Fruit fly (Drosophila melanogaster): ENCODE measurements around the gene CG10301.

Gene CG10301

DNA sequence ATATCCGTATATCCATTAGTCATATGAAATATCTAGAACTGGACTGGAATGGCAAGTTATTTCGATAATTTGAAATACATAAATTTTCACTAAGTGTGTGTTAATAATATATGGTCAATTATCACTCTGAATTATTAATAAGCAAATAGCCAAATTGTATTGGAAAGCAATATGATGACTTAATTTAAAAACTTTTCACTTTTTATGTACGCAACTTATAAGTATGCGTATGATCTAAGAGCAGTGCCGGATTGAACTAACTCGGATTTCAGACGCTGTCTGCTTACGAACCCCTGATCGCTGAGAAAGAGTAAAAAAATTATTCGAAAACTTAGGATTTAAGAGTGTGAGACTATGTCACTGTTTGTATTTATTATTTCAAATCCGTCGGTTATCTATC is 11.6 kb downstream of the CG10301 start, which contains the start of gene CG10232:
CG10232 (minus strand) TSS at position 101 of the 400 bp plus-strand sequence.
- no peak for TF ChIP-seq cnc (optimal IDR thresholded peaks at IDR 0.05)
- TF ChIP-seq CG5204 (GFP tag; optimal IDR thresholded peaks at IDR 0.05) = no peak
- TF ChIP-seq tj (GFP tag; optimal IDR thresholded peaks at IDR 0.05) = no peak
- TF ChIP-seq CG12768 (GFP tag; optimal IDR thresholded peaks at IDR 0.05) = no peak
- no peak for TF ChIP-seq ovo (GFP tag; optimal IDR thresholded peaks at IDR 0.05)
- no peak for TF ChIP-seq CG7101 (tag; optimal IDR thresholded peaks at IDR 0.05)
- no peak for TF ChIP-seq toe (GFP tag; optimal IDR thresholded peaks at IDR 0.05)
- TF ChIP-seq kay (GFP tag; ENCODE audit: borderline replicate concordance) = no peak

DNA sequence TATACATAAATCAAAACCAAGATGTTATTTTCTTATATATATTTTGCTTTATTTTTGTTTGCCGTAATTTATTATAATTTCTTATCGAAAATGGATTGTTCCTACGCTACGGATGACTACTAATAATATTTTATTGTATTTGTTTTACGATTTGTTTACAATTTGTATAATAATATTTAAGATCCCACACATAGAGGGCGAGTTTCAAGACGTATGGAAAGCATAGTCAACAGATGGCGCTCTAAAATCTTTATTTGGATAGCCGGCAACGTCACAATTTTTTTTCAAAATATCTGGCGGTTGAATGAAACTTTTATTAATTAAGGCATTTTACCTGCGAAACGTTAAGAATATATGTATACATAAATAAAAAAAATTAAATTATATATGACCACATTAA is 12.0 kb downstream of the CG10301 start:
- TF ChIP-seq Mnt (GFP tag; optimal IDR thresholded peaks at IDR 0.05) (peak; percentile 35), ovo (GFP tag; optimal IDR thresholded peaks at IDR 0.05) (no peak), kay (GFP tag; ENCODE audit: borderline replicate concordance) (peak; percentile 83), cnc (optimal IDR thresholded peaks at IDR 0.05) (no peak), CG5204 (GFP tag; optimal IDR thresholded peaks at IDR 0.05) (no peak), CG33017 (tag; optimal IDR thresholded peaks at IDR 0.05) (peak; percentile 12), CG12768 (GFP tag; optimal IDR thresholded peaks at IDR 0.05) (no peak), CG11617 (GFP tag; optimal IDR thresholded peaks at IDR 0.05) (no peak), toe (GFP tag; optimal IDR thresholded peaks at IDR 0.05) (peak; percentile 58), CG7101 (tag; optimal IDR thresholded peaks at IDR 0.05) (peak; percentile 58), Clk (GFP tag; optimal IDR thresholded peaks at IDR 0.05) (no peak), tj (GFP tag; optimal IDR thresholded peaks at IDR 0.05) (no peak), Crg-1 (GFP tag; optimal IDR thresholded peaks at IDR 0.05) (peak; percentile 35), pad (GFP tag; optimal IDR thresholded peaks at IDR 0.05) (no peak), bab1 (GFP tag; optimal IDR thresholded peaks at IDR 0.05) (peak; percentile 78), CG14711 (tag; optimal IDR thresholded peaks at IDR 0.05) (no peak), CG7045 (GFP tag; optimal IDR thresholded peaks at IDR 0.05) (peak; percentile 30), Hr96 (GFP tag; optimal IDR thresholded peaks at IDR 0.05) (peak; percentile 36), cic (GFP tag; optimal IDR thresholded peaks at IDR 0.05) (peak; percentile 25), CG1620 (GFP tag; optimal IDR thresholded peaks at IDR 0.05) (peak; percentile 60)

DNA sequence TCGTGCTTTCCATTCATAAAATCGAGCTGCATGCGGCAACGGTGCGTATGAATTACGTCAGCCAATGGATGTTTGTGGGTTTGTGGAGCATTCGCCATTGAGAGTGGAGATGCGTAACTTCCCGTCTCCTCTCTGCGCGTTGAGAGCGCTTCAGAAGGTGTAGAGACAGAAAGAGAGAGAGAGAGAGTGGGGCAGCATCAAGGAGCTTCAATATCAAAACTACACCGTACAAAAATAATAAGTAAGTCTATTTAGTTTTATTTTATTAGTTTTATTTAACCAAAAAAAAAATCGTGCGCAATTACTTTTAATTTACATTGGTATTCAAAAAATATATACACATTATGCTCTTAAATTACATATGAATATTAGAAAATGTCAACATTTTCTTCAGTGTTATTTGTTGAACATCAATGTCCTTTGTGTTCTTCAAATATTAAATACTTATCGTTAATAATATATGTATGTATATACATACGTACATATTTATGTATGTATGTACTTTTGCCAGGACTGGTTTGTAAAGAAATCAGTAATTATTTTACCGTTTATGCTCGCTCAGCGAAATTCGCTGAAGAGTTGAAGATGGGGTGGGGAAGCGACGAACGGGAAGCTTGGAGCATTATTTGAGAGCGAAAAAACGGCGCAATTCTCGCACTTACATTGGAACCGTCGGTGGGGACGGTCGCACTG is 12.9 kb downstream of the CG10301 start, which contains the start of gene CG10365:
CG10365 (plus strand) TSS at position 652 of the 693 bp plus-strand sequence.
- TF ChIP-seq Clk (GFP tag; optimal IDR thresholded peaks at IDR 0.05) = no peak
- peak; percentile 98 for TF ChIP-seq tj (GFP tag; optimal IDR thresholded peaks at IDR 0.05)
- no peak for TF ChIP-seq Crg-1 (GFP tag; optimal IDR thresholded peaks at IDR 0.05)
- no peak for TF ChIP-seq CG1620 (GFP tag; optimal IDR thresholded peaks at IDR 0.05)
- no peak for TF ChIP-seq Hr96 (GFP tag; optimal IDR thresholded peaks at IDR 0.05)
- TF ChIP-seq CG11617 (GFP tag; optimal IDR thresholded peaks at IDR 0.05) = no peak
- TF ChIP-seq CG5204 (GFP tag; optimal IDR thresholded peaks at IDR 0.05) = peak; percentile 27
- no peak for TF ChIP-seq toe (GFP tag; optimal IDR thresholded peaks at IDR 0.05)
- peak; percentile 83 for TF ChIP-seq CG14711 (tag; optimal IDR thresholded peaks at IDR 0.05)
- TF ChIP-seq Mnt (GFP tag; optimal IDR thresholded peaks at IDR 0.05) = no peak
- TF ChIP-seq CG7045 (GFP tag; optimal IDR thresholded peaks at IDR 0.05) = peak; percentile 73
- TF ChIP-seq pad (GFP tag; optimal IDR thresholded peaks at IDR 0.05) = peak; percentile 98
- no peak for TF ChIP-seq cnc (optimal IDR thresholded peaks at IDR 0.05)
- no peak for TF ChIP-seq ovo (GFP tag; optimal IDR thresholded peaks at IDR 0.05)
- peak; percentile 81 for TF ChIP-seq kay (GFP tag; ENCODE audit: borderline replicate concordance)
- peak; percentile 83 for TF ChIP-seq CG33017 (tag; optimal IDR thresholded peaks at IDR 0.05)
- no peak for TF ChIP-seq cic (GFP tag; optimal IDR thresholded peaks at IDR 0.05)
- TF ChIP-seq bab1 (GFP tag; optimal IDR thresholded peaks at IDR 0.05) = no peak
- no peak for TF ChIP-seq CG12768 (GFP tag; optimal IDR thresholded peaks at IDR 0.05)
- peak; percentile 78 for TF ChIP-seq CG7101 (tag; optimal IDR thresholded peaks at IDR 0.05)

- TF ChIP-seq CG14711 (tag; optimal IDR thresholded peaks at IDR 0.05) (no peak), cnc (optimal IDR thresholded peaks at IDR 0.05) (no peak), Mnt (GFP tag; optimal IDR thresholded peaks at IDR 0.05) (peak; percentile 91), CG7045 (GFP tag; optimal IDR thresholded peaks at IDR 0.05) (peak; percentile 80), cic (GFP tag; optimal IDR thresholded peaks at IDR 0.05) (peak; percentile 99), kay (GFP tag; ENCODE audit: borderline replicate concordance) (peak; percentile 98), bab1 (GFP tag; optimal IDR thresholded peaks at IDR 0.05) (peak; percentile 4), Crg-1 (GFP tag; optimal IDR thresholded peaks at IDR 0.05) (peak; percentile 92), CG7101 (tag; optimal IDR thresholded peaks at IDR 0.05) (peak; percentile 77), CG11617 (GFP tag; optimal IDR thresholded peaks at IDR 0.05) (peak; percentile 79), toe (GFP tag; optimal IDR thresholded peaks at IDR 0.05) (peak; percentile 54), CG1620 (GFP tag; optimal IDR thresholded peaks at IDR 0.05) (no peak), Clk (GFP tag; optimal IDR thresholded peaks at IDR 0.05) (peak; percentile 81), CG5204 (GFP tag; optimal IDR thresholded peaks at IDR 0.05) (peak; percentile 11), Hr96 (GFP tag; optimal IDR thresholded peaks at IDR 0.05) (peak; percentile 65), CG12768 (GFP tag; optimal IDR thresholded peaks at IDR 0.05) (peak; percentile 55), pad (GFP tag; optimal IDR thresholded peaks at IDR 0.05) (peak; percentile 89), tj (GFP tag; optimal IDR thresholded peaks at IDR 0.05) (peak; percentile 88), ovo (GFP tag; optimal IDR thresholded peaks at IDR 0.05) (peak; percentile 94), CG33017 (tag; optimal IDR thresholded peaks at IDR 0.05) (peak; percentile 72)
Observed at dm6 chr3R:23723381-23724034, 13.6 kb downstream of the CG10301 start.

DNA sequence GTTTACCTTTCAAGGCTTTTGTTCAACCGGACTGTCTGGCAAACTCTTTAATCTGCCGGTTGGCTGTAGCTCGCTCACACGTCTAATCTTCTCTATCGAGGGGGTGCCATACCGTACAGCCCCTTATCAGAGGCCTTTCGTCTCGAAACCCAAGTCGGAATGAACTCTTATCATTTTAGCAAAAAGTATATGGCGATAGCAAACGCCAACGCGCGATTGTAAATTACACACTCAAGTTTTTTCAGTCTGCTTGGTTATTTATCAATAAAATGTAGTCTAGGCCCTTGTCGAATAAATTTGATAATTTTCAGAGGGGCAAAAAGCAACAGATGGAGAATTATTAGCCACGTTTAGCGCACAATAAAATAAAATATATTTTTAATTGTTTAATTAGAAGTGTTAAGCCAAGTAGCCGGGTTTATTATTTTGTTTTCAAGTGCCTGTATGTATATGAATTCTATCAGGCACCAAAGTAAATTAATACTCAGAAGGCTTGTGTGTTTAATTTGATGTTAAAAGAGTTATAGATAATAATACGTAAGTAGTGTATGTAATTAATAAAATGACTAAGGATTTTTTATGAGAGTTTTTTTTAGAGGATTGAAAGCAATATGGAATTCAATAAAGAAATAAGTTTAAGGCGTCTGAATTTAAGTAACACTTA is 15.0 kb downstream of the CG10301 start:
- no peak for TF ChIP-seq kay (GFP tag; ENCODE audit: borderline replicate concordance)
- no peak for TF ChIP-seq Crg-1 (GFP tag; optimal IDR thresholded peaks at IDR 0.05)
- TF ChIP-seq toe (GFP tag; optimal IDR thresholded peaks at IDR 0.05) = no peak
- TF ChIP-seq Clk (GFP tag; optimal IDR thresholded peaks at IDR 0.05) = no peak
- TF ChIP-seq CG1620 (GFP tag; optimal IDR thresholded peaks at IDR 0.05) = no peak
- TF ChIP-seq Hr96 (GFP tag; optimal IDR thresholded peaks at IDR 0.05) = no peak
- TF ChIP-seq Mnt (GFP tag; optimal IDR thresholded peaks at IDR 0.05) = peak; percentile 34
- TF ChIP-seq pad (GFP tag; optimal IDR thresholded peaks at IDR 0.05) = no peak
- peak; percentile 90 for TF ChIP-seq cic (GFP tag; optimal IDR thresholded peaks at IDR 0.05)
- peak in 1 of 2 experiments; percentile 16 for TF ChIP-seq cnc (optimal IDR thresholded peaks at IDR 0.05)
- peak; percentile 18 for TF ChIP-seq CG12768 (GFP tag; optimal IDR thresholded peaks at IDR 0.05)
- no peak for TF ChIP-seq CG11617 (GFP tag; optimal IDR thresholded peaks at IDR 0.05)
- no peak for TF ChIP-seq CG5204 (GFP tag; optimal IDR thresholded peaks at IDR 0.05)
- no peak for TF ChIP-seq ovo (GFP tag; optimal IDR thresholded peaks at IDR 0.05)
- no peak for TF ChIP-seq bab1 (GFP tag; optimal IDR thresholded peaks at IDR 0.05)
- no peak for TF ChIP-seq CG14711 (tag; optimal IDR thresholded peaks at IDR 0.05)
- TF ChIP-seq CG7101 (tag; optimal IDR thresholded peaks at IDR 0.05) = no peak
- TF ChIP-seq CG7045 (GFP tag; optimal IDR thresholded peaks at IDR 0.05) = no peak
- TF ChIP-seq CG33017 (tag; optimal IDR thresholded peaks at IDR 0.05) = peak; percentile 24
- no peak for TF ChIP-seq tj (GFP tag; optimal IDR thresholded peaks at IDR 0.05)
